Worm (Caenorhabditis elegans) whole organism, L2 larva: ENCODE measurements around the gene K03B8.11.

ENCODE experiments used
- R02D3.7 ChIP-seq: fragments of 150-350 bp; optimal IDR thresholded peaks from 2 replicates; lab custom pipeline; 2014; ENCODE audit warnings: missing biosample characterization, missing genetic modification characterization
- ama-1 ChIP-seq: fragments of 150-350 bp; optimal IDR thresholded peaks from 2 replicates; lab custom pipeline; 2018; ENCODE audit warnings: inconsistent platforms
- egl-27 ChIP-seq: sonication (generic microtip); optimal IDR thresholded peaks from 3 replicates; lab custom pipeline; 2017; ENCODE audit warnings: missing biosample characterization, missing genetic modification reagents, missing genetic modification characterization
- elt-1 ChIP-seq: fragments of 150-350 bp; optimal IDR thresholded peaks from 2 replicates; lab custom pipeline; 2014; ENCODE audit warnings: missing biosample characterization, missing genetic modification characterization
- fos-1 ChIP-seq: fragments of 150-350 bp; optimal IDR thresholded peaks from 2 replicates; lab custom pipeline; 2014; ENCODE audit warnings: missing biosample characterization, missing genetic modification characterization
- lin-11 ChIP-seq: fragments of 150-350 bp; sonication (generic microtip); optimal IDR thresholded peaks from 2 replicates; lab custom pipeline; 2014; ENCODE audit warnings: missing biosample characterization, missing genetic modification characterization, inconsistent platforms, mixed read lengths
- lin-13 ChIP-seq: fragments of 150-350 bp; optimal IDR thresholded peaks from 2 replicates; lab custom pipeline; 2014; ENCODE audit warnings: missing biosample characterization, missing genetic modification reagents, missing genetic modification characterization
- mab-5 ChIP-seq: fragments of 150-350 bp; optimal IDR thresholded peaks from 2 replicates; lab custom pipeline; 2014; ENCODE audit warnings: missing biosample characterization, missing genetic modification characterization
- nhr-11 ChIP-seq: fragments of 150-350 bp; optimal IDR thresholded peaks from 2 replicates; lab custom pipeline; 2014; ENCODE audit warnings: missing biosample characterization, missing genetic modification characterization
- nhr-6 ChIP-seq: fragments of 150-350 bp; optimal IDR thresholded peaks from 2 replicates; lab custom pipeline; 2014; ENCODE audit warnings: missing biosample characterization, missing genetic modification characterization
- nhr-77 ChIP-seq: fragments of 150-350 bp; optimal IDR thresholded peaks from 2 replicates; lab custom pipeline; 2014; ENCODE audit warnings: missing biosample characterization, missing genetic modification characterization
- snpc-4 ChIP-seq: fragments of 150-350 bp; optimal IDR thresholded peaks from 2 replicates; lab custom pipeline; 2014; ENCODE audit warnings: missing biosample characterization, missing genetic modification characterization
- unc-62 ChIP-seq: fragments of 150-350 bp; optimal IDR thresholded peaks from 2 replicates; lab custom pipeline; 2014; ENCODE audit warnings: missing biosample characterization, missing genetic modification reagents, missing genetic modification characterization
- zag-1 ChIP-seq: fragments of 150-350 bp; optimal IDR thresholded peaks from 2 replicates; lab custom pipeline; 2014; ENCODE audit warnings: missing biosample characterization, missing genetic modification characterization

- TF ChIP-seq zag-1 (tag; lab: Kevin White, UChicago) = no peak
- no peak for TF ChIP-seq nhr-77 (tag; lab: Kevin White, UChicago)
- no peak for TF ChIP-seq mab-5 (tag; lab: Kevin White, UChicago)
- TF ChIP-seq egl-27 (tag; lab: Kevin White, UChicago) = no peak
- no peak for TF ChIP-seq elt-1 (tag; lab: Kevin White, UChicago)
- no peak for TF ChIP-seq R02D3.7
- no peak for TF ChIP-seq unc-62 (GFP tag; lab: Kevin White, UChicago)
- no peak for TF ChIP-seq fos-1
- no peak for TF ChIP-seq lin-13 (GFP tag; lab: Kevin White, UChicago)
- no peak for TF ChIP-seq nhr-6
- TF ChIP-seq snpc-4 (tag; lab: Kevin White, UChicago) = no peak
- no peak for TF ChIP-seq lin-11
- TF ChIP-seq nhr-11 (tag; lab: Kevin White, UChicago) = no peak
- no peak for TF ChIP-seq ama-1 (lab: Kevin White, UChicago)
Observed at ce11 chrV:11385060-11385459, 5.2 kb downstream of the K03B8.11 start, which contains the start of gene col-154.
